Worm (Caenorhabditis elegans) whole organism, late embryonic: Measurements from ENCODE around the gene Y15E3A.4.

Experiments used
- C38D4.7 ChIP-seq: fragments of 200-800 bp; sonication (Bioruptor generic); optimal IDR thresholded peaks from 2 replicates; lab custom pipeline; 2018; ENCODE audit warnings: mild to moderate bottlenecking, missing genetic modification characterization, moderate library complexity, missing compliant biosample characterization
- K02D7.2 ChIP-seq: sonication (generic microtip); optimal IDR thresholded peaks from 2 replicates; lab custom pipeline; 2017; ENCODE audit warnings: mild to moderate bottlenecking, missing genetic modification characterization, missing compliant biosample characterization
- T23F11.4 ChIP-seq: fragments of 200-800 bp; sonication (Bioruptor generic); optimal IDR thresholded peaks from 2 replicates; lab custom pipeline; 2018; ENCODE audit warnings: mild to moderate bottlenecking, missing genetic modification characterization, missing compliant biosample characterization
- Y22D7AL.16 ChIP-seq: sonication (generic microtip); optimal IDR thresholded peaks from 2 replicates; lab custom pipeline; 2016; ENCODE audit warnings: missing genetic modification characterization, missing compliant biosample characterization
- ama-1 ChIP-seq: fragments of 150-350 bp; optimal IDR thresholded peaks from 2 replicates; lab custom pipeline; 2014
- ceh-19 ChIP-seq: fragments of 200-800 bp; sonication (Bioruptor generic); optimal IDR thresholded peaks from 2 replicates; lab custom pipeline; 2018; ENCODE audit warnings: mild to moderate bottlenecking, missing genetic modification characterization, missing compliant biosample characterization
- ceh-22 ChIP-seq: sonication (generic microtip); optimal IDR thresholded peaks from 2 replicates; lab custom pipeline; 2017; ENCODE audit warnings: missing biosample characterization, missing genetic modification characterization
- ceh-24 ChIP-seq: sonication (generic microtip); optimal IDR thresholded peaks from 2 replicates; lab custom pipeline; 2016; ENCODE audit warnings: mild to moderate bottlenecking, missing genetic modification characterization, missing compliant biosample characterization
- ceh-31 ChIP-seq: sonication (generic microtip); optimal IDR thresholded peaks from 2 replicates; lab custom pipeline; 2016; ENCODE audit warnings: missing genetic modification characterization, missing compliant biosample characterization
- ceh-6 ChIP-seq: fragments of 200-800 bp; sonication (Bioruptor generic); optimal IDR thresholded peaks from 2 replicates; lab custom pipeline; 2018; ENCODE audit warnings: mild to moderate bottlenecking, missing genetic modification characterization, missing compliant biosample characterization
- ceh-9 ChIP-seq: sonication (generic microtip); optimal IDR thresholded peaks from 2 replicates; lab custom pipeline; 2016; ENCODE audit warnings: mild to moderate bottlenecking, missing genetic modification characterization, inconsistent platforms, missing compliant biosample characterization
- elt-4 ChIP-seq: sonication (generic microtip); optimal IDR thresholded peaks from 2 replicates; lab custom pipeline; 2016; ENCODE audit warnings: missing genetic modification characterization, missing compliant biosample characterization
- eyg-1 ChIP-seq: sonication (generic microtip); optimal IDR thresholded peaks from 2 replicates; lab custom pipeline; 2016; ENCODE audit warnings: missing genotype, missing genetic modification characterization, missing compliant biosample characterization
- fkh-10 ChIP-seq: fragments of 150-350 bp; optimal IDR thresholded peaks from 2 replicates; lab custom pipeline; 2014; ENCODE audit warnings: missing biosample characterization, missing genetic modification reagents, missing genetic modification characterization
- fkh-6 ChIP-seq: sonication (generic microtip); optimal IDR thresholded peaks from 2 replicates; lab custom pipeline; 2016; ENCODE audit warnings: missing genetic modification characterization, missing compliant biosample characterization
- hlh-13 ChIP-seq: fragments of 200-800 bp; sonication (Bioruptor generic); optimal IDR thresholded peaks from 2 replicates; lab custom pipeline; 2018; ENCODE audit warnings: mild to moderate bottlenecking, missing genetic modification characterization, missing compliant biosample characterization
- hlh-6 ChIP-seq: sonication (generic microtip); optimal IDR thresholded peaks from 2 replicates; lab custom pipeline; 2016; ENCODE audit warnings: missing genotype, missing genetic modification characterization, missing compliant biosample characterization
- hlh-8 ChIP-seq: sonication (generic microtip); optimal IDR thresholded peaks from 2 replicates; lab custom pipeline; 2016; ENCODE audit warnings: missing genotype, missing genetic modification characterization, missing compliant biosample characterization
- lim-6 ChIP-seq: sonication (generic microtip); optimal IDR thresholded peaks from 2 replicates; lab custom pipeline; 2016; ENCODE audit warnings: missing genetic modification characterization, missing compliant biosample characterization
- lin-11 ChIP-seq: fragments of 200-800 bp; sonication (Bioruptor generic); optimal IDR thresholded peaks from 2 replicates; lab custom pipeline; 2018; ENCODE audit warnings: mild to moderate bottlenecking, missing genetic modification characterization, missing compliant biosample characterization
- madf-2 ChIP-seq: sonication (generic microtip); optimal IDR thresholded peaks from 2 replicates; lab custom pipeline; 2017; ENCODE audit warnings: missing genetic modification characterization, missing compliant biosample characterization
- odd-2 ChIP-seq: sonication (generic microtip); optimal IDR thresholded peaks from 2 replicates; lab custom pipeline; 2017; ENCODE audit warnings: antibody characterized with exemption, mild to moderate bottlenecking, missing genetic modification characterization, missing compliant biosample characterization
- pha-4 ChIP-seq: fragments of 150-350 bp; optimal IDR thresholded peaks from 2 replicates; lab custom pipeline; 2018; ENCODE audit warnings: missing biosample characterization, missing genetic modification reagents, missing genetic modification characterization
- pros-1 ChIP-seq: fragments of 150-350 bp; optimal IDR thresholded peaks from 2 replicates; lab custom pipeline; 2014; ENCODE audit warnings: missing biosample characterization, missing genetic modification reagents, missing genetic modification characterization
- ref-2 ChIP-seq: sonication (generic microtip); optimal IDR thresholded peaks from 2 replicates; lab custom pipeline; 2016; ENCODE audit warnings: missing genetic modification characterization, missing compliant biosample characterization
- rnt-1 ChIP-seq: sonication (generic microtip); optimal IDR thresholded peaks from 2 replicates; lab custom pipeline; 2016; ENCODE audit warnings: missing genetic modification characterization, missing compliant biosample characterization
- sdc-2 ChIP-seq: sonication (generic microtip); optimal IDR thresholded peaks from 2 replicates; lab custom pipeline; 2016; ENCODE audit warnings: missing genotype, missing genetic modification characterization, missing compliant biosample characterization
- tbx-2 ChIP-seq: sonication (generic microtip); optimal IDR thresholded peaks from 2 replicates; lab custom pipeline; 2016; ENCODE audit warnings: missing genetic modification characterization, missing compliant biosample characterization
- tbx-7 ChIP-seq: sonication (generic microtip); optimal IDR thresholded peaks from 2 replicates; lab custom pipeline; 2016; ENCODE audit warnings: missing genotype, missing genetic modification characterization, missing compliant biosample characterization
- unc-42 ChIP-seq: sonication (generic microtip); optimal IDR thresholded peaks from 2 replicates; lab custom pipeline; 2016; ENCODE audit warnings: missing genotype, missing genetic modification characterization, missing compliant biosample characterization
- unc-55 ChIP-seq: sonication (generic microtip); optimal IDR thresholded peaks from 2 replicates; lab custom pipeline; 2017; ENCODE audit warnings: missing biosample characterization, missing genetic modification reagents, missing genetic modification characterization
- unc-86 ChIP-seq: sonication (generic microtip); optimal IDR thresholded peaks from 2 replicates; lab custom pipeline; 2016; ENCODE audit warnings: missing genetic modification characterization, missing compliant biosample characterization
- zip-5 ChIP-seq: sonication (generic microtip); optimal IDR thresholded peaks from 2 replicates; lab custom pipeline; 2016; ENCODE audit warnings: missing genetic modification characterization, missing compliant biosample characterization

Gene Y15E3A.4

ce11 chrX:15317146-15317545 is 13.6 kb upstream of the Y15E3A.4 start, which contains the start of gene glb-28:
Gene glb-28 (minus strand): TSS chrX:15317246.
- no peak for TF ChIP-seq lim-6 (tag; lab: Kevin White, UChicago)
- no peak for TF ChIP-seq odd-2 (tag; lab: Kevin White, UChicago)
- no peak for TF ChIP-seq madf-2
- TF ChIP-seq ceh-22 (tag; lab: Kevin White, UChicago) = no peak
- no peak for TF ChIP-seq fkh-6 (tag; lab: Kevin White, UChicago)
- TF ChIP-seq unc-55 (GFP tag; lab: Kevin White, UChicago) = no peak
- TF ChIP-seq tbx-2 (tag; lab: Kevin White, UChicago) = no peak
- TF ChIP-seq lin-11 = no peak
- no peak for TF ChIP-seq eyg-1
- TF ChIP-seq elt-4 (tag; lab: Kevin White, UChicago) = no peak
- TF ChIP-seq unc-86 (tag; lab: Kevin White, UChicago) = no peak
- no peak for TF ChIP-seq hlh-13 (GFP tag; lab: Kevin White, UChicago)
- no peak for TF ChIP-seq hlh-6 (tag; lab: Kevin White, UChicago)
- TF ChIP-seq ceh-31 (tag; lab: Kevin White, UChicago) = no peak
- TF ChIP-seq ceh-19 (GFP tag; lab: Kevin White, UChicago) = no peak
- no peak for TF ChIP-seq ref-2 (tag; lab: Kevin White, UChicago)
- TF ChIP-seq pros-1 (tag; lab: Kevin White, UChicago) = no peak
- TF ChIP-seq, all 69 proteins: peak for 0

ce11 chrX:15321217-15321616 is 9.5 kb upstream of the Y15E3A.4 start:
- TF ChIP-seq fkh-6 (tag; lab: Kevin White, UChicago) (no peak), unc-55 (GFP tag; lab: Kevin White, UChicago) (no peak), ceh-24 (tag; lab: Kevin White, UChicago) (no peak), zip-5 (tag; lab: Kevin White, UChicago) (no peak), lin-11 (no peak), pros-1 (tag; lab: Kevin White, UChicago) (no peak), ama-1 (lab: Kevin White, UChicago) (no peak), Y22D7AL.16 (no peak), ceh-19 (GFP tag; lab: Kevin White, UChicago) (no peak), ceh-6 (no peak)

- no peak for TF ChIP-seq unc-86 (tag; lab: Kevin White, UChicago)
- no peak for TF ChIP-seq fkh-10 (GFP tag; lab: Kevin White, UChicago)
- no peak for TF ChIP-seq ama-1 (lab: Kevin White, UChicago)
- no peak for TF ChIP-seq eyg-1
- TF ChIP-seq K02D7.2 (tag; lab: Kevin White, UChicago) = no peak
- peak; percentile 80 for TF ChIP-seq unc-42 (tag; lab: Kevin White, UChicago)
- no peak for TF ChIP-seq ceh-24 (tag; lab: Kevin White, UChicago)
- TF ChIP-seq ceh-9 = no peak
These were observed 9.0 kb upstream of the Y15E3A.4 start for ce11 chrX:15321791-15322190.

ce11 chrX:15325709-15326108 is 5.1 kb upstream of the Y15E3A.4 start, which contains the start of gene Y15E3A.3:
Gene Y15E3A.3 (minus strand): TSS chrX:15325809.
- TF ChIP-seq hlh-8 (tag; lab: Kevin White, UChicago) (no peak), fkh-6 (tag; lab: Kevin White, UChicago) (no peak), unc-86 (tag; lab: Kevin White, UChicago) (no peak), K02D7.2 (tag; lab: Kevin White, UChicago) (no peak), pha-4 (tag; lab: Kevin White, UChicago) (no peak), hlh-6 (tag; lab: Kevin White, UChicago) (no peak), elt-4 (tag; lab: Kevin White, UChicago) (no peak), sdc-2 (tag; lab: Kevin White, UChicago) (no peak), madf-2 (no peak), tbx-7 (tag; lab: Kevin White, UChicago) (no peak), rnt-1 (no peak), T23F11.4 (GFP tag; lab: Kevin White, UChicago) (no peak)

- TF ChIP-seq unc-55 (GFP tag; lab: Kevin White, UChicago) (peak; percentile 62), C38D4.7 (GFP tag; lab: Kevin White, UChicago) (no peak)
These were observed 3.5 kb upstream of the Y15E3A.4 start for ce11 chrX:15327238-15327637.
